Fruit fly (Drosophila melanogaster) whole organism, embryonic: ENCODE results near the gene CG44005.

ENCODE experiments used
- Asciz ChIP-seq: fragments of 200-800 bp; sonication (Bioruptor generic); optimal IDR thresholded peaks from 2 replicates; lab custom pipeline; 2017; ENCODE audit warnings: missing biosample characterization, mild to moderate bottlenecking, missing genetic modification characterization, missing genetic modification reagents
- B-H2 ChIP-seq: fragments of 200-800 bp; sonication (Bioruptor generic); optimal IDR thresholded peaks from 2 replicates; lab custom pipeline; 2018; ENCODE audit warnings: missing biosample characterization, mild to moderate bottlenecking, missing genetic modification characterization
- C15 ChIP-seq: fragments of 200-800 bp; sonication (Bioruptor generic); IDR thresholded peaks from 3 replicates; pipeline ENCODE4 v1.3.6; 2022; ENCODE audit warnings: missing biosample characterization, missing genetic modification characterization
- CG10267 ChIP-seq: fragments of 200-800 bp; sonication (Bioruptor generic); optimal IDR thresholded peaks from 2 replicates; lab custom pipeline; 2018; ENCODE audit warnings: missing biosample characterization, mild to moderate bottlenecking, missing genetic modification characterization, moderate library complexity
- CG10543 ChIP-seq: fragments of 200-800 bp; sonication (Bioruptor generic); optimal IDR thresholded peaks from 3 replicates; lab custom pipeline; 2017; ENCODE audit warnings: missing biosample characterization, mild to moderate bottlenecking, missing genetic modification characterization, moderate library complexity
- CG13894 ChIP-seq: fragments of 200-800 bp; sonication (Bioruptor generic); optimal IDR thresholded peaks from 3 replicates; lab custom pipeline; 2018; ENCODE audit warnings: missing biosample characterization, mild to moderate bottlenecking, missing genetic modification characterization, moderate library complexity
- CG1529 ChIP-seq: fragments of 200-800 bp; sonication (Bioruptor generic); optimal IDR thresholded peaks from 3 replicates; lab custom pipeline; 2018; ENCODE audit warnings: missing biosample characterization, missing genetic modification characterization
- CG16815 ChIP-seq: fragments of 200-800 bp; sonication (Bioruptor generic); optimal IDR thresholded peaks from 3 replicates; lab custom pipeline; 2017; ENCODE audit warnings: missing biosample characterization, mild to moderate bottlenecking, missing genetic modification characterization
- CG17912 ChIP-seq: fragments of 200-800 bp; sonication (Bioruptor generic); optimal IDR thresholded peaks from 2 replicates; lab custom pipeline; 2018; ENCODE audit warnings: missing biosample characterization, mild to moderate bottlenecking, missing genetic modification characterization
- CG18262 ChIP-seq: fragments of 200-800 bp; optimal IDR thresholded peaks from 3 replicates; lab custom pipeline; 2019; ENCODE audit warnings: missing biosample characterization, mild to moderate bottlenecking, missing genetic modification characterization, moderate library complexity
- CG33213 ChIP-seq: fragments of 200-800 bp; sonication (Bioruptor generic); optimal IDR thresholded peaks from 3 replicates; lab custom pipeline; 2016; ENCODE audit warnings: missing biosample characterization, missing genetic modification characterization
- CG5953 ChIP-seq: fragments of 200-800 bp; sonication (Bioruptor generic); IDR thresholded peaks from 2 replicates; pipeline ENCODE4 v1.3.6; 2022; ENCODE audit warnings: missing biosample characterization, missing genetic modification characterization
- CG6254 ChIP-seq: fragments of 200-800 bp; sonication (Bioruptor generic); optimal IDR thresholded peaks from 3 replicates; lab custom pipeline; 2017; ENCODE audit warnings: mild to moderate bottlenecking, missing biosample characterization, missing genetic modification reagents, missing genetic modification characterization
- CG6654 ChIP-seq: fragments of 200-800 bp; sonication (Bioruptor generic); optimal IDR thresholded peaks from 2 replicates; lab custom pipeline; 2017; ENCODE audit warnings: missing biosample characterization, mild to moderate bottlenecking, missing genetic modification characterization
- CG8089 ChIP-seq: fragments of 200-800 bp; sonication (Bioruptor generic); optimal IDR thresholded peaks from 3 replicates; lab custom pipeline; 2016; ENCODE audit warnings: missing biosample characterization, missing genetic modification characterization
- CG8281 ChIP-seq: fragments of 200-800 bp; sonication (Bioruptor generic); optimal IDR thresholded peaks from 2 replicates; lab custom pipeline; 2018; ENCODE audit warnings: missing biosample characterization, mild to moderate bottlenecking, missing genetic modification characterization, moderate library complexity
- CG8388 ChIP-seq: fragments of 200-800 bp; sonication (Bioruptor generic); optimal IDR thresholded peaks from 2 replicates; lab custom pipeline; 2019; ENCODE audit warnings: missing biosample characterization, mild to moderate bottlenecking, missing genetic modification characterization, moderate library complexity
- CG8944 ChIP-seq: fragments of 200-800 bp; sonication (Bioruptor generic); optimal IDR thresholded peaks from 3 replicates; lab custom pipeline; 2016; ENCODE audit warnings: missing biosample characterization, missing genetic modification characterization
- CG9437 ChIP-seq: fragments of 200-800 bp; sonication (Bioruptor generic); optimal IDR thresholded peaks from 2 replicates; lab custom pipeline; 2018; ENCODE audit warnings: missing biosample characterization, mild to moderate bottlenecking, missing genetic modification characterization
- CG9817 ChIP-seq: fragments of 200-800 bp; sonication (Bioruptor generic); optimal IDR thresholded peaks from 2 replicates; lab custom pipeline; 2018; ENCODE audit warnings: missing biosample characterization, mild to moderate bottlenecking, missing genetic modification characterization, moderate library complexity
- CG9932 ChIP-seq: fragments of 200-800 bp; sonication (Bioruptor generic); IDR thresholded peaks from 2 replicates; pipeline ENCODE4 v1.3.6; 2022; ENCODE audit warnings: missing biosample characterization, missing genetic modification characterization
- Camta ChIP-seq: fragments of 200-800 bp; sonication (Bioruptor generic); optimal IDR thresholded peaks from 2 replicates; lab custom pipeline; 2016; ENCODE audit warnings: missing biosample characterization, missing genetic modification characterization
- Drgx ChIP-seq: fragments of 200-800 bp; sonication (Bioruptor generic); IDR thresholded peaks from 2 replicates; pipeline ENCODE4 v1.3.6; 2022; ENCODE audit warnings: missing biosample characterization, missing genetic modification characterization
- E2f2 ChIP-seq: fragments of 200-800 bp; sonication (Bioruptor generic); IDR thresholded peaks from 2 replicates; pipeline ENCODE4 v1.3.6; 2022; ENCODE audit warnings: missing biosample characterization, missing genetic modification characterization
- HLH3B ChIP-seq: fragments of 200-800 bp; sonication (Bioruptor generic); IDR thresholded peaks from 2 replicates; pipeline ENCODE4 v1.3.6; 2022; ENCODE audit warnings: missing biosample characterization, missing genetic modification characterization
- Hr3 ChIP-seq: fragments of 200-800 bp; sonication (Bioruptor generic); optimal IDR thresholded peaks from 3 replicates; lab custom pipeline; 2016; ENCODE audit warnings: missing biosample characterization, missing genetic modification characterization
- Hr39 ChIP-seq: fragments of >200 bp; optimal IDR thresholded peaks from 2 replicates; lab custom pipeline; 2017
- Lpt ChIP-seq: fragments of >200 bp; optimal IDR thresholded peaks from 2 replicates; lab custom pipeline; 2018; ENCODE audit warnings: missing biosample characterization, missing genetic modification characterization
- Nf-YA ChIP-seq: fragments of 200-800 bp; sonication (Bioruptor generic); IDR thresholded peaks from 2 replicates; pipeline ENCODE4 v1.3.6; 2022; ENCODE audit warnings: missing biosample characterization, missing genetic modification characterization
- PHDP ChIP-seq: fragments of 200-800 bp; sonication (Bioruptor generic); optimal IDR thresholded peaks from 3 replicates; lab custom pipeline; 2018; ENCODE audit warnings: missing biosample characterization, mild to moderate bottlenecking, missing genetic modification characterization, moderate library complexity
- Spps ChIP-seq: fragments of 200-800 bp; sonication (Bioruptor generic); optimal IDR thresholded peaks from 2 replicates; lab custom pipeline; 2018; ENCODE audit warnings: missing biosample characterization, mild to moderate bottlenecking, missing genetic modification characterization
- TFAM ChIP-seq: fragments of 200-800 bp; sonication (Bioruptor generic); optimal IDR thresholded peaks from 2 replicates; lab custom pipeline; 2017; ENCODE audit warnings: missing biosample characterization, missing genetic modification characterization, inconsistent platforms
- Taf1 ChIP-seq: fragments of 200-800 bp; sonication (Bioruptor generic); IDR thresholded peaks from 2 replicates; pipeline ENCODE4 v1.3.6; 2022; ENCODE audit warnings: missing biosample characterization, missing genetic modification characterization
- aop ChIP-seq: fragments of 200-800 bp; sonication (Bioruptor generic); IDR thresholded peaks from 2 replicates; pipeline ENCODE4 v1.3.6; 2022; ENCODE audit warnings: missing biosample characterization, missing genetic modification characterization
- bowl ChIP-seq: fragments of 200-800 bp; sonication (Bioruptor generic); IDR thresholded peaks from 2 replicates; pipeline ENCODE4 v1.3.6; 2022; ENCODE audit warnings: missing biosample characterization, missing genetic modification characterization
- dan ChIP-seq: fragments of 200-800 bp; sonication (Bioruptor generic); IDR thresholded peaks from 2 replicates; pipeline ENCODE4 v1.3.6; 2022; ENCODE audit warnings: missing biosample characterization, missing genetic modification characterization
- dpn ChIP-seq, 2 experiments: fragments of 200-800 bp; sonication (Bioruptor generic); optimal IDR thresholded peaks; 3 replicates each; lab custom pipeline; 2016; ENCODE audit warnings: missing biosample characterization in 2 of 2, missing genetic modification characterization in 2 of 2
- fd102C ChIP-seq: fragments of 200-800 bp; sonication (Bioruptor generic); optimal IDR thresholded peaks from 2 replicates; lab custom pipeline; 2018; ENCODE audit warnings: missing biosample characterization, mild to moderate bottlenecking, missing genetic modification characterization, moderate library complexity
- gcm2 ChIP-seq: fragments of 200-800 bp; sonication (Bioruptor generic); optimal IDR thresholded peaks from 2 replicates; lab custom pipeline; 2016; ENCODE audit warnings: missing biosample characterization, missing genetic modification characterization
- gfzf ChIP-seq: fragments of 200-800 bp; sonication (Bioruptor generic); optimal IDR thresholded peaks from 2 replicates; lab custom pipeline; 2016; ENCODE audit warnings: missing biosample characterization, mild to moderate bottlenecking, missing genetic modification characterization, moderate library complexity
- gsb ChIP-seq: fragments of 200-800 bp; sonication (Bioruptor generic); IDR thresholded peaks from 2 replicates; pipeline ENCODE4 v1.3.6; 2022; ENCODE audit warnings: missing biosample characterization, missing genetic modification characterization
- ham ChIP-seq: fragments of 200-800 bp; sonication (Bioruptor generic); IDR thresholded peaks from 2 replicates; pipeline ENCODE4 v1.3.6; 2022; ENCODE audit warnings: missing biosample characterization, missing genetic modification characterization
- lov ChIP-seq, 2 experiments: fragments of 200-800 bp in 1 of 2; fragments of >200 bp in 1 of 2; sonication (Bioruptor generic) in 1 of 2; IDR thresholded peaks in 1 of 2; optimal IDR thresholded peaks in 1 of 2; 2 replicates in 1 of 2; 3 replicates in 1 of 2; pipeline versions ENCODE4 v1.3.6 to Lab custom; 2017 to 2022; ENCODE audit warnings: missing biosample characterization in 1 of 2, missing genetic modification characterization in 1 of 2
- nau ChIP-seq: fragments of 200-800 bp; sonication (Bioruptor generic); optimal IDR thresholded peaks from 3 replicates; lab custom pipeline; 2017; ENCODE audit warnings: missing biosample characterization, mild to moderate bottlenecking, missing genetic modification characterization, missing genetic modification reagents
- p53 ChIP-seq: fragments of 200-800 bp; sonication (Bioruptor generic); optimal IDR thresholded peaks from 2 replicates; lab custom pipeline; 2016; ENCODE audit warnings: missing biosample characterization, missing genetic modification characterization
- ro ChIP-seq: fragments of 200-800 bp; sonication (Bioruptor generic); IDR thresholded peaks from 2 replicates; pipeline ENCODE4 v1.3.6; 2022; ENCODE audit warnings: missing biosample characterization, missing genetic modification characterization
- sd ChIP-seq: fragments of 200-800 bp; sonication (Bioruptor generic); optimal IDR thresholded peaks from 3 replicates; lab custom pipeline; 2018; ENCODE audit warnings: missing biosample characterization, mild to moderate bottlenecking, missing genetic modification characterization, moderate library complexity
- toy ChIP-seq: fragments of 200-800 bp; sonication (Bioruptor generic); IDR thresholded peaks from 2 replicates; pipeline ENCODE4 v1.3.6; 2022; ENCODE audit warnings: missing biosample characterization, missing genetic modification characterization
- vnd ChIP-seq: fragments of 200-800 bp; sonication (Bioruptor generic); IDR thresholded peaks from 3 replicates; pipeline ENCODE4 v1.3.6; 2022; ENCODE audit warnings: missing biosample characterization, missing genetic modification characterization; ENCODE audit not compliant: partially characterized antibody

The CG44005 gene

DNA sequence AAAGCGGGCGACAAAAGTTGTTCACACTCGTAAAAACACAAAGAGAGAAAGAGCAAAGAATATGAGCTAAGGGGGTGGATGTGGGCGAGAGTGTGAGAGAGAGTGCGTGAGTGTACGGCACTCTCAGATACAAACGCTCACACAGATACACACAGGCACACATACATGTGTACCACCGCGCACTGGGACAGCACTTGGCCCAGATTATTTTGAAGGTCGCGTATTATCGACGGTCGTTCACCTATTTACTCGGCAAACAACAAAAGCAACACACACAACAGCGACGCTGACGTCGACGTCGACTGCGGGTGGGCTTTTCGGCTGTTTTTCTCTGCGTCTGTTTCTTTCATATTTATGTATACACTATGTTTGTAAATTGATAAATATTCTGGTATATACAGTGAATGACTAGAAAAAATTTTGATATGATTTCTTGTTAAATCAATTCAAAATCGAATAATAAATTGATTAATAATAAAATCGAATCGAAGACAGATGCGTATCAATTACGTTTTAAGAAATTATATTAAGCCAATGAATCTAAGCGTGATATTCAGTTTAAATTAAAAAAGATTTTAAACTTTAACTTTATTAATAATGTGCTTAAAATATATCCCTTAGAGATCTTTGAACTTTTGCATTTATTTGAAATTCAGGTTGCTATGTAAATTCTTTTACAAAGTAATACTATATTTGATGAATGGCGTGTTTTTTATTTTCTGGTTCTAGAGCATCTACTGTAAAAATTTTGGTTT is 42.2 kb downstream of the CG44005 start (continued):
- TF ChIP-seq ro (GFP tag; lab: Robert Waterston, UW) (no peak), Taf1 (GFP tag; lab: Robert Waterston, UW) (no peak), gcm2 (GFP tag; lab: Kevin White, UChicago) (peak; percentile 69), Camta (GFP tag; lab: Kevin White, UChicago) (peak; percentile 81), CG17912 (GFP tag; lab: Kevin White, UChicago) (peak; percentile 80), p53 (peak; percentile 54), HLH3B (GFP tag; lab: Robert Waterston, UW) (peak; percentile 57; the same call in 1 of the 2 replicates), CG9932 (no peak; the same call in 1 of the 2 replicates), sd (peak; percentile 91), dan (GFP tag; lab: Robert Waterston, UW) (no peak), aop (GFP tag; lab: Robert Waterston, UW) (no peak), Hr3 (GFP tag; lab: Kevin White, UChicago) (peak; percentile 83), Lpt (GFP tag; lab: Kevin White, UChicago) (no peak), dpn (GFP tag; optimal IDR thresholded peaks at IDR 0.05; lab: Kevin White, UChicago) (peak; percentile 28 to 67), C15 (GFP tag; lab: Robert Waterston, UW) (no peak), CG18262 (tag; lab: Kevin White, UChicago) (peak; percentile 58), CG33213 (GFP tag; lab: Kevin White, UChicago) (peak; percentile 83), CG8089 (GFP tag; lab: Kevin White, UChicago) (peak; percentile 79), B-H2 (GFP tag; lab: Kevin White, UChicago) (peak; percentile 48), CG16815 (no peak), CG8944 (GFP tag; lab: Kevin White, UChicago) (peak; percentile 62), TFAM (peak; percentile 35), gfzf (GFP tag; lab: Kevin White, UChicago) (no peak), CG13894 (peak; percentile 60), Spps (tag; lab: Kevin White, UChicago) (peak; percentile 59), lov (optimal IDR thresholded peaks at IDR 0.05; lab: Kevin White, UChicago) (no peak), lov (GFP tag; IDR thresholded peaks at IDR 0.05; lab: Robert Waterston, UW) (peak; percentile 84), CG1529 (GFP tag; lab: Kevin White, UChicago) (peak; percentile 65), CG10543 (GFP tag; lab: Kevin White, UChicago) (peak; percentile 93), Hr39 (lab: Kevin White, UChicago) (no peak), nau (GFP tag; lab: Kevin White, UChicago) (peak; percentile 91), fd102C (peak; percentile 68), CG5953 (GFP tag; lab: Robert Waterston, UW) (peak; percentile 47; the same call in 1 of the 2 replicates), ham (no peak), CG6254 (GFP tag; lab: Kevin White, UChicago) (peak; percentile 65), Drgx (GFP tag; lab: Robert Waterston, UW) (no peak), PHDP (tag; lab: Kevin White, UChicago) (peak; percentile 68), CG6654 (GFP tag; lab: Kevin White, UChicago) (no peak), CG8388 (GFP tag; lab: Kevin White, UChicago) (peak; percentile 10), CG9817 (tag; lab: Kevin White, UChicago) (peak; percentile 21), toy (peak; percentile 32; the same call in 1 of the 2 replicates), vnd (no peak), CG10267 (peak; percentile 21), bowl (GFP tag; lab: Robert Waterston, UW) (0 out of 2 replicates have a peak, but pooled peaks have one; percentile 22), CG8281 (tag; lab: Kevin White, UChicago) (peak; percentile 43), Nf-YA (GFP tag; lab: Robert Waterston, UW) (peak; percentile 20; the same call in 1 of the 2 replicates), CG9437 (GFP tag; lab: Kevin White, UChicago) (peak; percentile 64), E2f2 (GFP tag; lab: Robert Waterston, UW) (peak; percentile 60), Asciz (GFP tag; lab: Kevin White, UChicago) (peak; percentile 86), gsb (GFP tag; lab: Robert Waterston, UW) (no peak; the same call in 1 of the 2 replicates)
